Fruit fly (Drosophila melanogaster) S2 (cell line): ENCODE data around the gene 825-Oak.

Experiments used
- CG8478 ChIP-seq: fragments of >200 bp; optimal IDR thresholded peaks from 2 replicates; lab custom pipeline; 2018
- CTCF ChIP-seq, 2 experiments: fragments of >200 bp; optimal IDR thresholded peaks; 2 replicates each; lab custom pipeline; 2018

DNA sequence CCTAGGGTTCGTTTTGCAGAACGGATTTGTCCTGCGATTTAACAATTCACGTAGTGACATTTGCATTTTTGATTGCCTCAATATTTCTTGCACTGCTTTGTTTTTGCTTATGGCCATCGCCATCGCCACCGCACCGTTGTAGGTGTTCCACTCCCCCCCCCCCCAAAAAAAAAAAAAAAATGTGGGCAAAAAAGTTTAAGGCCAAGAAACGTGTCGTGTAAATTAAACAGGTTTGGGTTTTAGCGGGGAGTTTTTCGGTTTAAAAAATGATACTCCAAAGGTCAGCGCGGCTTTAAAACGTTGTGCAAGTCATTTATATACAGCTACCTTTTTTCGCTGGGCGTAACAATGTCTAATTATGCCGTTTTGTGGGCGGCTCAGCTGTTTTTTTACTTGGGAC is 9.2 kb upstream of the 825-Oak start:
- TF ChIP-seq CG8478 (lab: Kevin White, UChicago): no peak
- no peak for TF ChIP-seq CTCF (optimal IDR thresholded peaks at IDR 0.05; lab: Kevin White, UChicago)
